Worm (Caenorhabditis elegans): ENCODE data around the gene ubc-18.
A peak's percentile ranks its signal among the peaks of the same experiment; 100 is the strongest.

DNA sequence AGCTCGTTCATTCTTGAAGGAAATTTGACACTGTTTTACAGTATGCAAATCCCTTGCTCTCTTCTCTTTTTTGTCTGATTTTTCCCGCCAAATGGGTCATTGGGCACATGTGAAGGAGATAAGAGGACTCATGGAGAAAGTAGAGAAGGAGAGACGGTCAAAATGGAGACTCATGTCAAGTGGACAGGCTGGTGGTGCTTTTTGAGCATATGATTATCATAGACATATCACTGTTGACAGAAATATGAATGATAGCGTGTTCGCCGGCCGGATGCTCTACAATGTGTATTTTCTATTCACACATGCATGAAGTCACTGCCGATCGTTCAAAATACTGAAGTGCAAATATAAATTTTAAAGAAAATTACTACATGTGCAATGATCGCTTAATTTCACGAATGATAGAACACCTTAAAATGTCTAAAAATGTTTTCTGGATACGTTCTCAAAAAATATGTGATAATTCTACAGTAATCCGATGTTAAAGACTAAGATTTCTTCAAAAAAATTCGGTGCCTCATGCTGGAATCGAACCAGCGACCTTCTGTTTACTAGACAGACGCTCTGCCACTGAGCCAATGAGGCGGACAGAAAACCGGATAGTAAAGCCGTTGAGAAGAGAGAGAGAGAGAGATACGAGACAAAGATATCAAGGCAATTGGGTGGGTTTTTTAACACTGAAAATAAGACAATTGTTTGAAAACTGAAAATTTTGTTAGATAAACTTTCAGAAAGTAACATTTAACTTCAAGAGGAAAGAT lies 38.1 kb downstream of the ubc-18 start:
- TF ChIP-seq scrt-1 (GFP tag; IDR thresholded peaks at IDR 0.05) (peak; percentile 50; the same call in 1 of the 2 replicates), flt-1 (GFP tag; IDR thresholded peaks at IDR 0.05) (peak; percentile 71), ama-1 (optimal IDR thresholded peaks at IDR 0.05) (no peak), B0310.2 (tag; optimal IDR thresholded peaks at IDR 0.05) (no peak), tra-4 (tag; optimal IDR thresholded peaks at IDR 0.05) (no peak), tbx-37 (GFP tag; conservative IDR thresholded peaks at IDR 0.05) (0 out of 2 replicates have a peak, but pooled peaks have one; percentile 41), sea-1 (GFP tag; conservative IDR thresholded peaks at IDR 0.05) (peak; percentile 61; the same call in 1 of the 2 replicates), hmbx-1 (tag; optimal IDR thresholded peaks at IDR 0.05) (peak; percentile 27), ceh-13 (GFP tag; optimal IDR thresholded peaks at IDR 0.05) (peak; percentile 44), aly-1 (tag; optimal IDR thresholded peaks at IDR 0.05) (peak; percentile 4), tbx-11 (GFP tag; IDR thresholded peaks at IDR 0.05) (peak; percentile 62), ets-7 (tag; optimal IDR thresholded peaks at IDR 0.05) (no peak), hnd-1 (tag; optimal IDR thresholded peaks at IDR 0.05) (peak; percentile 43), hmg-4 (GFP tag; optimal IDR thresholded peaks at IDR 0.05) (peak; percentile 62)
